Fruit fly (Drosophila melanogaster): ENCODE results near the gene Ctl2.

Ctl2 gene

dm6 chr3R:29148072-29148471 is 24.9 kb downstream of the Ctl2 start, which contains the start of the genes CG11882 and Pglym78 (continued):
- TF ChIP-seq CG16815 (GFP tag; optimal IDR thresholded peaks at IDR 0.05) (no peak), CG18599 (GFP tag; optimal IDR thresholded peaks at IDR 0.05) (peak; percentile 48), Ssrp (tag; optimal IDR thresholded peaks at IDR 0.05) (no peak), pzg (GFP tag; optimal IDR thresholded peaks at IDR 0.05) (peak; percentile 98), ewg (GFP tag; optimal IDR thresholded peaks at IDR 0.05) (peak; percentile 100), CrebB (tag; optimal IDR thresholded peaks at IDR 0.05) (peak; percentile 67), bbx (GFP tag; IDR thresholded peaks at IDR 0.05; ENCODE audit: partially characterized antibody) (peak; percentile 55; the same call in 1 of the 2 replicates), tna (GFP tag; IDR thresholded peaks at IDR 0.05; ENCODE audit: partially characterized antibody) (peak; percentile 37; the same call in 1 of the 2 replicates), CkIIα-i1 (GFP tag; IDR thresholded peaks at IDR 0.05) (no peak), CG9932 (GFP tag; IDR thresholded peaks at IDR 0.05) (peak; percentile 66), dan (GFP tag; IDR thresholded peaks at IDR 0.05) (no peak), jigr1 (GFP tag; IDR thresholded peaks at IDR 0.05) (no peak), salm (tag; optimal IDR thresholded peaks at IDR 0.05) (peak; percentile 8), maf-S (GFP tag; optimal IDR thresholded peaks at IDR 0.05) (no peak), gro (GFP tag; optimal IDR thresholded peaks at IDR 0.05) (peak; percentile 55), CG2116 (GFP tag; optimal IDR thresholded peaks at IDR 0.05) (peak; percentile 74), Stat92E (GFP tag; optimal IDR thresholded peaks at IDR 0.05) (no peak), rib (GFP tag; IDR thresholded peaks at IDR 0.05) (peak; percentile 58), E2f2 (GFP tag; IDR thresholded peaks at IDR 0.05) (peak; percentile 88), Ravus (GFP tag; IDR thresholded peaks at IDR 0.05) (no peak), pan (optimal IDR thresholded peaks at IDR 0.05) (no peak), pan (GFP tag; optimal IDR thresholded peaks at IDR 0.05 in 1 of 2, IDR thresholded peaks at IDR 0.05 in 1 of 2) (peak in 1 of 2 experiments; percentile 39), CG6813 (GFP tag; optimal IDR thresholded peaks at IDR 0.05) (no peak), CG2712 (tag; optimal IDR thresholded peaks at IDR 0.05) (peak; percentile 54), yki (optimal IDR thresholded peaks at IDR 0.05) (no peak), C15 (GFP tag; IDR thresholded peaks at IDR 0.05) (no peak), Drgx (GFP tag; IDR thresholded peaks at IDR 0.05) (peak; percentile 37; the same call in 1 of the 2 replicates), CG4820 (GFP tag; optimal IDR thresholded peaks at IDR 0.05) (no peak), CG11085 (GFP tag; IDR thresholded peaks at IDR 0.05) (no peak), CG17568 (GFP tag; optimal IDR thresholded peaks at IDR 0.05) (no peak), Sox100B (GFP tag; optimal IDR thresholded peaks at IDR 0.05) (no peak), gsb-n (tag; optimal IDR thresholded peaks at IDR 0.05) (no peak), ssp (GFP tag; IDR thresholded peaks at IDR 0.05) (peak; percentile 35; the same call in 1 of the 2 replicates), kah (GFP tag; optimal IDR thresholded peaks at IDR 0.05) (peak; percentile 82), bcd (GFP tag; optimal IDR thresholded peaks at IDR 0.05) (peak; percentile 37), mld (GFP tag; IDR thresholded peaks at IDR 0.05; ENCODE audit: partially characterized antibody) (no peak), chm (GFP tag; IDR thresholded peaks at IDR 0.05) (peak; percentile 80), CG13775 (GFP tag; optimal IDR thresholded peaks at IDR 0.05) (peak; percentile 33), Dad (GFP tag; optimal IDR thresholded peaks at IDR 0.05) (peak; percentile 48), H2.0 (GFP tag; IDR thresholded peaks at IDR 0.05) (0 out of 2 replicates have a peak, but pooled peaks have one; percentile 22), CG30403 (GFP tag; optimal IDR thresholded peaks at IDR 0.05) (peak; percentile 50), CG33213 (GFP tag; optimal IDR thresholded peaks at IDR 0.05) (peak; percentile 60), CG4707 (GFP tag; optimal IDR thresholded peaks at IDR 0.05) (no peak), Dll (GFP tag; IDR thresholded peaks at IDR 0.05; ENCODE audit: partially characterized antibody) (0 out of 4 replicates have a peak, but pooled peaks have one; percentile 56), eve (GFP tag; optimal IDR thresholded peaks at IDR 0.05) (no peak), Poxn (GFP tag; IDR thresholded peaks at IDR 0.05) (no peak), hbn (GFP tag; IDR thresholded peaks at IDR 0.05; ENCODE audit: partially characterized antibody) (peak; percentile 57; the same call in 1 of the 2 replicates), twi (tag; optimal IDR thresholded peaks at IDR 0.05) (peak; percentile 28), CG9215 (GFP tag; IDR thresholded peaks at IDR 0.05) (no peak), zen (tag; optimal IDR thresholded peaks at IDR 0.05) (no peak), az2 (GFP tag; optimal IDR thresholded peaks at IDR 0.05) (no peak)
